Worm (Caenorhabditis elegans): ENCODE data around the gene sta-2.

sta-2 gene

DNA sequence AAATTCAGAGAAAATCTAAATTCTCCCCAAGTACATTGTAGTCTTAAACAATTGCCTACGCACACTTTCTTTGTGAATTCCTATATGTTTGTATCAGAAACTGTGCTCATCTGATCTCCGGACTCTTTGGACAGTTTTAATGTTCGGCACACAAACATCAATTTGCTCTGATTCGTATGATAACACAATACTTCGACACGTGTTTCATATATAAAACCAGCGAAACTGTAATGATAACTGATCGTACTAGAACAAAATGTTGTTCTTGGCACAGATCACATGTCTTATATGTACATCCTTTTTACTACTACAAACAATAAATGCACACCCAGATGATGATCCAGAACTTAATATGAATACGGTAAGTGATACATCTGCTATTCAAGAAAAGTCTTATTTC is 50.3 kb downstream of the sta-2 start, which contains the start of gene lipl-2:
Gene lipl-2, plus strand, starts transcription at position 236 of the 400 bp plus-strand sequence.
- TF ChIP-seq nhr-20 (tag; optimal IDR thresholded peaks at IDR 0.05), result peak; percentile 52
- TF ChIP-seq ces-1 (GFP tag; optimal IDR thresholded peaks at IDR 0.05), result no peak
- peak in 1 of 2 experiments; percentile 3 for TF ChIP-seq lin-35 (GFP tag; optimal IDR thresholded peaks at IDR 0.05)
- TF ChIP-seq elt-2 (tag; optimal IDR thresholded peaks at IDR 0.05), result peak; percentile 84
- peak; percentile 15 for TF ChIP-seq nhr-71 (tag; optimal IDR thresholded peaks at IDR 0.05)
- TF ChIP-seq nhr-84 (tag; optimal IDR thresholded peaks at IDR 0.05), result no peak
- no peak for TF ChIP-seq lin-14 (GFP tag; optimal IDR thresholded peaks at IDR 0.05)
- no peak for TF ChIP-seq ets-5 (GFP tag; IDR thresholded peaks at IDR 0.05)

Data from whole organism, L1 larva.